Worm (Caenorhabditis elegans) whole organism, early embryonic: Measurements from ENCODE around the gene srd-48.

Experiments
- B0310.2 ChIP-seq: sonication (generic microtip); optimal IDR thresholded peaks from 2 replicates; lab custom pipeline; 2016; ENCODE audit warnings: mild to moderate bottlenecking, missing genetic modification characterization, missing compliant biosample characterization
- F13C5.2 ChIP-seq: sonication (generic microtip); optimal IDR thresholded peaks from 2 replicates; lab custom pipeline; 2017; ENCODE audit warnings: mild to moderate bottlenecking, missing genetic modification characterization, inconsistent platforms, missing compliant biosample characterization
- aly-1 ChIP-seq: sonication (generic microtip); optimal IDR thresholded peaks from 2 replicates; lab custom pipeline; 2016; ENCODE audit warnings: missing genetic modification characterization, missing compliant biosample characterization
- ama-1 ChIP-seq: fragments of 150-350 bp; optimal IDR thresholded peaks from 2 replicates; lab custom pipeline; 2014
- ceh-13 ChIP-seq: fragments of 200-800 bp; sonication (Bioruptor generic); optimal IDR thresholded peaks from 2 replicates; lab custom pipeline; 2018; ENCODE audit warnings: mild to moderate bottlenecking, missing genetic modification characterization, missing compliant biosample characterization
- ceh-36 ChIP-seq: sonication (generic microtip); optimal IDR thresholded peaks from 2 replicates; lab custom pipeline; 2016; ENCODE audit warnings: missing genetic modification characterization, inconsistent platforms, missing compliant biosample characterization
- ets-7 ChIP-seq: sonication (generic microtip); optimal IDR thresholded peaks from 2 replicates; lab custom pipeline; 2016; ENCODE audit warnings: missing genotype, missing genetic modification characterization, missing compliant biosample characterization
- flt-1 ChIP-seq: fragments of 200-800 bp; sonication (Bioruptor generic); IDR thresholded peaks from 2 replicates; pipeline ENCODE4 v1.3.6; 2022; ENCODE audit warnings: missing genetic modification characterization, missing compliant biosample characterization
- hmbx-1 ChIP-seq: sonication (generic microtip); optimal IDR thresholded peaks from 2 replicates; lab custom pipeline; 2016; ENCODE audit warnings: mild to moderate bottlenecking, missing genetic modification characterization, missing compliant biosample characterization
- hmg-4 ChIP-seq: fragments of 200-800 bp; sonication (Bioruptor generic); optimal IDR thresholded peaks from 2 replicates; lab custom pipeline; 2018; ENCODE audit warnings: mild to moderate bottlenecking, missing genetic modification characterization, missing compliant biosample characterization
- hnd-1 ChIP-seq: sonication (generic microtip); optimal IDR thresholded peaks from 2 replicates; lab custom pipeline; 2016; ENCODE audit warnings: missing genetic modification characterization, missing compliant biosample characterization
- pes-1 ChIP-seq: fragments of 200-800 bp; sonication (Bioruptor generic); IDR thresholded peaks from 2 replicates; pipeline ENCODE4 v1.3.6; 2022; ENCODE audit warnings: missing genetic modification reagents, missing genetic modification characterization, missing compliant biosample characterization
- scrt-1 ChIP-seq: fragments of 200-800 bp; sonication (Bioruptor generic); IDR thresholded peaks from 2 replicates; pipeline ENCODE4 v1.3.6; 2022; ENCODE audit warnings: missing genetic modification characterization, missing compliant biosample characterization
- sea-1 ChIP-seq: fragments of 200-800 bp; sonication (Bioruptor generic); conservative IDR thresholded peaks from 2 replicates; pipeline ENCODE4 v1.3.6; 2022; ENCODE audit warnings: missing genetic modification characterization, missing compliant biosample characterization
- tbx-11 ChIP-seq: fragments of 200-800 bp; sonication (Bioruptor generic); IDR thresholded peaks from 2 replicates; pipeline ENCODE4 v1.3.6; 2022; ENCODE audit warnings: missing genetic modification characterization, missing compliant biosample characterization
- tbx-37 ChIP-seq: fragments of 200-800 bp; sonication (Bioruptor generic); conservative IDR thresholded peaks from 2 replicates; pipeline ENCODE4 v1.3.6; 2022; ENCODE audit warnings: missing genetic modification reagents, missing genetic modification characterization, missing compliant biosample characterization
- tra-4 ChIP-seq: sonication (generic microtip); optimal IDR thresholded peaks from 2 replicates; lab custom pipeline; 2017; ENCODE audit warnings: missing genetic modification characterization, missing compliant biosample characterization

Gene srd-48

DNA sequence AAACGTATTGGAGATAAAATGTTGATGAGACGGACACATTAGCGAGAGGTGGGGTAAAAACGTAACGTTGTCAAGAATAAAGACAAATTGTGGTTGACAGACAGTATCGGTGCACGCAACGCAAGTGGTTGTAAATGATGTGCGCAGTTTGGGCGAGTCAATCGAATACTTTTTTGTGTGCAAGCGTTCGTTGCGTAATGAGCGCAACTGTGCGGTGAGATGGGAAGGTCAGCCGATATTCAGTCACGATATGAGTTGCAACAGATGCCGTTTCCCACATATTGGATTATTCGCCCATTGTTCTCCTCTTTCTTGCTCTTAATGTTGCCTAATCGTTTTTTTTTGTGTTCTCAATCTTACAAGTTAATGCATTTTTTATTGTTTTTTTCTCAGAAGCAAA lies 15.2 kb upstream of the srd-48 start, which contains the start of gene ceh-40:
Gene ceh-40 (minus strand): TSS at position 41 of the 400 bp plus-strand sequence.
- TF ChIP-seq pes-1 (GFP tag; lab: Robert Waterston, UW) (no peak), ceh-36 (tag; lab: Kevin White, UChicago) (no peak), flt-1 (GFP tag; lab: Robert Waterston, UW) (no peak)

DNA sequence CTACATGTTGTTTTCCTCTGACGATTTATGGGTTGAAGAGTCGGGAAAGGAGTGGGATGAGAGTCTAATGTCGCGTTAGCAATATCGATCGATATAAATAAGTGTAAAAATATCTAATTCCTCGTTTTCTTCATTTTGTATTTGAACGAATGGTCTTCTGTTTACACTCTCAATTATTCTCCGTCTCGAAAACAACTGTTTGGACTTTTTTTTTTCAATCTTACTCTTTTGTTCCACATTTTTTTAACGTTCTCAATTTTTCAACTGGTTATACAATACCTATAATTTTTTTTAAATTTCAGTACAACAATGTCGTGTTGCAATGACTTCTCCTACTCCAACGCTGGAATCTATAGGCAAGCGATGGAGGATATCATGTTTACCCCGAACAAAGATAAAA lies 14.6 kb upstream of the srd-48 start, which contains the start of gene F17A2.13:
Gene F17A2.13 (plus strand): TSS at position 301 of the 400 bp plus-strand sequence.
- TF ChIP-seq ceh-13 (GFP tag; lab: Kevin White, UChicago) (no peak), aly-1 (tag; lab: Kevin White, UChicago) (no peak), ama-1 (no peak), ceh-36 (tag; lab: Kevin White, UChicago) (no peak), F13C5.2 (tag; lab: Kevin White, UChicago) (no peak), B0310.2 (no peak), tbx-11 (no peak), pes-1 (GFP tag; lab: Robert Waterston, UW) (no peak), flt-1 (GFP tag; lab: Robert Waterston, UW) (no peak), ets-7 (no peak), hmbx-1 (tag; lab: Kevin White, UChicago) (no peak), scrt-1 (GFP tag; lab: Robert Waterston, UW) (no peak), hmg-4 (GFP tag; lab: Kevin White, UChicago) (no peak), tbx-37 (GFP tag; lab: Robert Waterston, UW) (no peak), sea-1 (no peak), hnd-1 (tag; lab: Kevin White, UChicago) (no peak), tra-4 (tag; lab: Kevin White, UChicago) (no peak)

- TF ChIP-seq pes-1 (GFP tag; lab: Robert Waterston, UW) (no peak), tra-4 (tag; lab: Kevin White, UChicago) (no peak), ets-7 (no peak), B0310.2 (no peak), ceh-13 (GFP tag; lab: Kevin White, UChicago) (no peak), tbx-37 (GFP tag; lab: Robert Waterston, UW) (no peak), F13C5.2 (tag; lab: Kevin White, UChicago) (no peak), scrt-1 (GFP tag; lab: Robert Waterston, UW) (no peak), sea-1 (no peak), hmg-4 (GFP tag; lab: Kevin White, UChicago) (no peak), tbx-11 (no peak)
These were observed 12.5 kb upstream of the srd-48 start, which contains the start of gene srd-40 for ce11 chrX:12323439-12323838. Gene srd-40, plus strand, starts transcription at chrX:12323739.

DNA sequence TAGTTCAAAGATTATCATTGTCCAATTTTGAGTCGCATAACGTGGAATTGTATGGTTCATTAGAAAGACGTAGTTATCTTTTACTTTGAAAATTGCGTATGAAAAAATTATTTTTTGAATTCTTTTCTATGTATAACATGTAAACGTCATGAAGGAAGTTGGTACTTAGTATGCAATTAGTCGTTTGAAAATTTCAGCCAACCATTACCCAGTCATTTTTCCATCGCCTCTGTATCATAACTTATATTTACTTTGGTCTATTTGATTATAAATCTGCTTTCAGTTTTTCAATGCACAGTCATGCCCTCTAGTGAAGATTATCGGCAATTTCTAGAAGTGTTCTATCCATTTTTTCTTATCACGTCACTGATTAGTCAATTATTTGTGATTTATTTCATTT lies 9.5 kb upstream of the srd-48 start, which contains the start of gene srd-41:
Gene srd-41 (plus strand): TSS at position 301 of the 400 bp plus-strand sequence.
- TF ChIP-seq pes-1 (GFP tag; lab: Robert Waterston, UW) (no peak), hmg-4 (GFP tag; lab: Kevin White, UChicago) (no peak), hmbx-1 (tag; lab: Kevin White, UChicago) (no peak), tbx-37 (GFP tag; lab: Robert Waterston, UW) (no peak), scrt-1 (GFP tag; lab: Robert Waterston, UW) (no peak), ceh-13 (GFP tag; lab: Kevin White, UChicago) (no peak), B0310.2 (no peak), sea-1 (no peak), tra-4 (tag; lab: Kevin White, UChicago) (no peak), hnd-1 (tag; lab: Kevin White, UChicago) (no peak), ceh-36 (tag; lab: Kevin White, UChicago) (no peak), tbx-11 (no peak), aly-1 (tag; lab: Kevin White, UChicago) (no peak), flt-1 (GFP tag; lab: Robert Waterston, UW) (no peak), ama-1 (no peak), ets-7 (no peak), F13C5.2 (tag; lab: Kevin White, UChicago) (no peak)

DNA sequence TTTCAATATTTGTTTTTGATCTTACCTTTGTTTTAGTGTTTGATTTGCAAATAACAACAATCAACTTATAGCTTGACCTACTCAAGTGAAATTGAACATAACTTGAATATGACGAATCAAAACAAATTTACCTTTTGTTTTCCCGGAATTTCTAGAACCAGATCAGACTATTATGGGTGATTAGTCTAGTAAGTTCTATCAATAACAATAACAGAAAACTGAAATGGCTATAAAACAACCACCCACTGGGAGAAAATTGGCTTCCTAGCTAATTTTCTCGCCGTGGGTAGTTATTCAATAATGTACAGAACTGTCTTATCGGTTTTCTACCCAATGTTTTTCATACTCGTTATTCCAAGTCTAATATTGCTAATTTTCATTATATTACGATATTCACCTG lies 7.2 kb upstream of the srd-48 start, which contains the start of gene srd-45:
Gene srd-45 (plus strand): TSS at position 301 of the 400 bp plus-strand sequence.
- TF ChIP-seq aly-1 (tag; lab: Kevin White, UChicago): no peak
- no peak for TF ChIP-seq flt-1 (GFP tag; lab: Robert Waterston, UW)
- TF ChIP-seq F13C5.2 (tag; lab: Kevin White, UChicago): no peak
- TF ChIP-seq ceh-36 (tag; lab: Kevin White, UChicago): no peak
- TF ChIP-seq tra-4 (tag; lab: Kevin White, UChicago): no peak
- TF ChIP-seq hmbx-1 (tag; lab: Kevin White, UChicago): no peak

ce11 chrX:12331795-12332194 lies 4.1 kb upstream of the srd-48 start, which contains the start of gene srd-46:
Gene srd-46, plus strand, starts transcription at chrX:12332095.
- no peak for TF ChIP-seq hnd-1 (tag; lab: Kevin White, UChicago)
- no peak for TF ChIP-seq ceh-36 (tag; lab: Kevin White, UChicago)
- TF ChIP-seq ets-7: no peak
- TF ChIP-seq ceh-13 (GFP tag; lab: Kevin White, UChicago): no peak
- TF ChIP-seq aly-1 (tag; lab: Kevin White, UChicago): no peak
- no peak for TF ChIP-seq ama-1
- TF ChIP-seq hmg-4 (GFP tag; lab: Kevin White, UChicago): no peak
- no peak for TF ChIP-seq pes-1 (GFP tag; lab: Robert Waterston, UW)
- TF ChIP-seq F13C5.2 (tag; lab: Kevin White, UChicago): no peak
- no peak for TF ChIP-seq scrt-1 (GFP tag; lab: Robert Waterston, UW)
- no peak for TF ChIP-seq tbx-11

DNA sequence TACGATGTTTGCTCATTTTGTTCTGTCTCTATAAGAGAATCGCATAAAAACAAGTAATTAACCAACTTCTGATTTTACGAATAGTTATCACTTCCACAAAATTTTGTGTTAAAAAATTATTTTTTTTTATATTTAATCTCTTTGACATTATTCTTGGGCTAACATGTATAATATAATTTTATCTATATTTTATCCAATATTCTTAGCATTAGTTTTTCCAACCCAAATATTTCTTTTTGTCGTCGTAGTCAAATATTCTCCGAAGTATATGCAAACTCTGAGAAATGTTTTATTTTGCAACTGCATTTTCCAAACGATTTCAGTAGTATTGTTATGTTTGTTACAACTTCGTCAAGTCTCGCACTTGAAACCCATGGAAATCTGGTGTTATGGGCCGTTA lies 2.4 kb upstream of the srd-48 start, which contains the start of gene srd-47:
Gene srd-47 (plus strand): TSS at position 164 of the 400 bp plus-strand sequence.
- no peak for TF ChIP-seq pes-1 (GFP tag; lab: Robert Waterston, UW)
- TF ChIP-seq tbx-37 (GFP tag; lab: Robert Waterston, UW): no peak
- TF ChIP-seq tbx-11: no peak
- no peak for TF ChIP-seq aly-1 (tag; lab: Kevin White, UChicago)
- no peak for TF ChIP-seq B0310.2
- TF ChIP-seq ama-1: no peak
- no peak for TF ChIP-seq ceh-36 (tag; lab: Kevin White, UChicago)
- no peak for TF ChIP-seq ets-7
